Worm (Caenorhabditis elegans) whole organism, early embryonic: ENCODE data around the gene lnp-1.

Experiments
- B0310.2 ChIP-seq: sonication (generic microtip); optimal IDR thresholded peaks from 2 replicates; lab custom pipeline; 2016; ENCODE audit warnings: mild to moderate bottlenecking, missing genetic modification characterization, missing compliant biosample characterization
- F13C5.2 ChIP-seq: sonication (generic microtip); optimal IDR thresholded peaks from 2 replicates; lab custom pipeline; 2017; ENCODE audit warnings: mild to moderate bottlenecking, missing genetic modification characterization, inconsistent platforms, missing compliant biosample characterization
- aly-1 ChIP-seq: sonication (generic microtip); optimal IDR thresholded peaks from 2 replicates; lab custom pipeline; 2016; ENCODE audit warnings: missing genetic modification characterization, missing compliant biosample characterization
- ama-1 ChIP-seq: fragments of 150-350 bp; optimal IDR thresholded peaks from 2 replicates; lab custom pipeline; 2014
- ceh-13 ChIP-seq: fragments of 200-800 bp; sonication (Bioruptor generic); optimal IDR thresholded peaks from 2 replicates; lab custom pipeline; 2018; ENCODE audit warnings: mild to moderate bottlenecking, missing genetic modification characterization, missing compliant biosample characterization
- ceh-36 ChIP-seq: sonication (generic microtip); optimal IDR thresholded peaks from 2 replicates; lab custom pipeline; 2016; ENCODE audit warnings: missing genetic modification characterization, inconsistent platforms, missing compliant biosample characterization
- ets-7 ChIP-seq: sonication (generic microtip); optimal IDR thresholded peaks from 2 replicates; lab custom pipeline; 2016; ENCODE audit warnings: missing genotype, missing genetic modification characterization, missing compliant biosample characterization
- flt-1 ChIP-seq: fragments of 200-800 bp; sonication (Bioruptor generic); IDR thresholded peaks from 2 replicates; pipeline ENCODE4 v1.3.6; 2022; ENCODE audit warnings: missing genetic modification characterization, missing compliant biosample characterization
- hmbx-1 ChIP-seq: sonication (generic microtip); optimal IDR thresholded peaks from 2 replicates; lab custom pipeline; 2016; ENCODE audit warnings: mild to moderate bottlenecking, missing genetic modification characterization, missing compliant biosample characterization
- hmg-4 ChIP-seq: fragments of 200-800 bp; sonication (Bioruptor generic); optimal IDR thresholded peaks from 2 replicates; lab custom pipeline; 2018; ENCODE audit warnings: mild to moderate bottlenecking, missing genetic modification characterization, missing compliant biosample characterization
- hnd-1 ChIP-seq: sonication (generic microtip); optimal IDR thresholded peaks from 2 replicates; lab custom pipeline; 2016; ENCODE audit warnings: missing genetic modification characterization, missing compliant biosample characterization
- pes-1 ChIP-seq: fragments of 200-800 bp; sonication (Bioruptor generic); IDR thresholded peaks from 2 replicates; pipeline ENCODE4 v1.3.6; 2022; ENCODE audit warnings: missing genetic modification reagents, missing genetic modification characterization, missing compliant biosample characterization
- scrt-1 ChIP-seq: fragments of 200-800 bp; sonication (Bioruptor generic); IDR thresholded peaks from 2 replicates; pipeline ENCODE4 v1.3.6; 2022; ENCODE audit warnings: missing genetic modification characterization, missing compliant biosample characterization
- sea-1 ChIP-seq: fragments of 200-800 bp; sonication (Bioruptor generic); conservative IDR thresholded peaks from 2 replicates; pipeline ENCODE4 v1.3.6; 2022; ENCODE audit warnings: missing genetic modification characterization, missing compliant biosample characterization
- tbx-11 ChIP-seq: fragments of 200-800 bp; sonication (Bioruptor generic); IDR thresholded peaks from 2 replicates; pipeline ENCODE4 v1.3.6; 2022; ENCODE audit warnings: missing genetic modification characterization, missing compliant biosample characterization
- tbx-37 ChIP-seq: fragments of 200-800 bp; sonication (Bioruptor generic); conservative IDR thresholded peaks from 2 replicates; pipeline ENCODE4 v1.3.6; 2022; ENCODE audit warnings: missing genetic modification reagents, missing genetic modification characterization, missing compliant biosample characterization
- tra-4 ChIP-seq: sonication (generic microtip); optimal IDR thresholded peaks from 2 replicates; lab custom pipeline; 2017; ENCODE audit warnings: missing genetic modification characterization, missing compliant biosample characterization

Gene lnp-1

ce11 chrX:4609635-4610034, 21.1 kb downstream of the lnp-1 start:
- TF ChIP-seq ceh-13 (GFP tag; lab: Kevin White, UChicago) = no peak
- TF ChIP-seq F13C5.2 (tag; lab: Kevin White, UChicago) = no peak
- no peak for TF ChIP-seq B0310.2 (tag; lab: Kevin White, UChicago)

- no peak for TF ChIP-seq hmg-4 (GFP tag; lab: Kevin White, UChicago)
- no peak for TF ChIP-seq tra-4 (tag; lab: Kevin White, UChicago)
- no peak for TF ChIP-seq F13C5.2 (tag; lab: Kevin White, UChicago)
- no peak for TF ChIP-seq ets-7 (tag; lab: Kevin White, UChicago)
- no peak for TF ChIP-seq hmbx-1
- TF ChIP-seq sea-1 (GFP tag; lab: Robert Waterston, UW) = no peak
- no peak for TF ChIP-seq B0310.2 (tag; lab: Kevin White, UChicago)
- TF ChIP-seq ama-1 (lab: Kevin White, UChicago) = no peak
- no peak for TF ChIP-seq hnd-1 (tag; lab: Kevin White, UChicago)
- no peak for TF ChIP-seq ceh-36 (tag; lab: Kevin White, UChicago)
- TF ChIP-seq aly-1 = no peak
- TF ChIP-seq scrt-1 (GFP tag; lab: Robert Waterston, UW) = no peak
- no peak for TF ChIP-seq pes-1 (GFP tag; lab: Robert Waterston, UW)
Observed at ce11 chrX:4615034-4615433, 26.5 kb downstream of the lnp-1 start.

ce11 chrX:4616832-4617231, 28.3 kb downstream of the lnp-1 start:
- TF ChIP-seq hmg-4 (GFP tag; lab: Kevin White, UChicago) (peak; percentile 77), flt-1 (GFP tag; lab: Robert Waterston, UW) (no peak), ceh-36 (tag; lab: Kevin White, UChicago) (no peak), F13C5.2 (tag; lab: Kevin White, UChicago) (peak; percentile 38), ama-1 (lab: Kevin White, UChicago) (no peak), tra-4 (tag; lab: Kevin White, UChicago) (no peak), ceh-13 (GFP tag; lab: Kevin White, UChicago) (no peak), ets-7 (tag; lab: Kevin White, UChicago) (peak; percentile 0), hmbx-1 (no peak), aly-1 (peak; percentile 37), B0310.2 (tag; lab: Kevin White, UChicago) (peak; percentile 16), tbx-11 (GFP tag; lab: Robert Waterston, UW) (no peak), tbx-37 (GFP tag; lab: Robert Waterston, UW) (no peak), pes-1 (GFP tag; lab: Robert Waterston, UW) (peak; percentile 50), hnd-1 (tag; lab: Kevin White, UChicago) (no peak), sea-1 (GFP tag; lab: Robert Waterston, UW) (peak; percentile 67; the same call in 1 of the 2 replicates), scrt-1 (GFP tag; lab: Robert Waterston, UW) (peak; percentile 64; the same call in 1 of the 2 replicates)

- TF ChIP-seq ets-7 (tag; lab: Kevin White, UChicago) = no peak
- no peak for TF ChIP-seq hmbx-1
- TF ChIP-seq flt-1 (GFP tag; lab: Robert Waterston, UW) = no peak
- TF ChIP-seq hmg-4 (GFP tag; lab: Kevin White, UChicago) = no peak
- TF ChIP-seq sea-1 (GFP tag; lab: Robert Waterston, UW) = no peak
- no peak for TF ChIP-seq hnd-1 (tag; lab: Kevin White, UChicago)
- no peak for TF ChIP-seq tbx-37 (GFP tag; lab: Robert Waterston, UW)
- no peak for TF ChIP-seq scrt-1 (GFP tag; lab: Robert Waterston, UW)
- no peak for TF ChIP-seq aly-1
- no peak for TF ChIP-seq ceh-13 (GFP tag; lab: Kevin White, UChicago)
- no peak for TF ChIP-seq tbx-11 (GFP tag; lab: Robert Waterston, UW)
- no peak for TF ChIP-seq tra-4 (tag; lab: Kevin White, UChicago)
- TF ChIP-seq B0310.2 (tag; lab: Kevin White, UChicago) = no peak
Observed at ce11 chrX:4619582-4619981, 31.0 kb downstream of the lnp-1 start, which contains the start of gene pqn-65. TSS of gene pqn-65 (minus strand) at chrX:4619635.

ce11 chrX:4620019-4620418, 31.5 kb downstream of the lnp-1 start:
- TF ChIP-seq aly-1 = peak; percentile 48
- TF ChIP-seq tbx-37 (GFP tag; lab: Robert Waterston, UW) = no peak
- peak; percentile 37 for TF ChIP-seq hmg-4 (GFP tag; lab: Kevin White, UChicago)

- no peak for TF ChIP-seq ceh-13 (GFP tag; lab: Kevin White, UChicago)
- TF ChIP-seq F13C5.2 (tag; lab: Kevin White, UChicago) = no peak
- TF ChIP-seq tbx-11 (GFP tag; lab: Robert Waterston, UW) = no peak
- no peak for TF ChIP-seq pes-1 (GFP tag; lab: Robert Waterston, UW)
- TF ChIP-seq hnd-1 (tag; lab: Kevin White, UChicago) = no peak
- TF ChIP-seq hmbx-1 = no peak
- no peak for TF ChIP-seq ama-1 (lab: Kevin White, UChicago)
- TF ChIP-seq sea-1 (GFP tag; lab: Robert Waterston, UW) = no peak
- no peak for TF ChIP-seq aly-1
- no peak for TF ChIP-seq tra-4 (tag; lab: Kevin White, UChicago)
- TF ChIP-seq ets-7 (tag; lab: Kevin White, UChicago) = no peak
- no peak for TF ChIP-seq B0310.2 (tag; lab: Kevin White, UChicago)
- TF ChIP-seq ceh-36 (tag; lab: Kevin White, UChicago) = no peak
- TF ChIP-seq tbx-37 (GFP tag; lab: Robert Waterston, UW) = no peak
- TF ChIP-seq flt-1 (GFP tag; lab: Robert Waterston, UW) = no peak
- no peak for TF ChIP-seq scrt-1 (GFP tag; lab: Robert Waterston, UW)
- no peak for TF ChIP-seq hmg-4 (GFP tag; lab: Kevin White, UChicago)
Observed at ce11 chrX:4622024-4622423, 33.5 kb downstream of the lnp-1 start, which contains the start of gene C46C11.3. TSS of gene C46C11.3 (plus strand) at chrX:4622324.

- TF ChIP-seq hmg-4 (GFP tag; lab: Kevin White, UChicago) (no peak), aly-1 (no peak), ama-1 (lab: Kevin White, UChicago) (no peak), scrt-1 (GFP tag; lab: Robert Waterston, UW) (no peak), B0310.2 (tag; lab: Kevin White, UChicago) (no peak), hnd-1 (tag; lab: Kevin White, UChicago) (no peak), ceh-36 (tag; lab: Kevin White, UChicago) (no peak), ets-7 (tag; lab: Kevin White, UChicago) (no peak), ceh-13 (GFP tag; lab: Kevin White, UChicago) (no peak), hmbx-1 (no peak), F13C5.2 (tag; lab: Kevin White, UChicago) (no peak), tbx-37 (GFP tag; lab: Robert Waterston, UW) (no peak), sea-1 (GFP tag; lab: Robert Waterston, UW) (no peak), tbx-11 (GFP tag; lab: Robert Waterston, UW) (no peak), pes-1 (GFP tag; lab: Robert Waterston, UW) (no peak), tra-4 (tag; lab: Kevin White, UChicago) (no peak), flt-1 (GFP tag; lab: Robert Waterston, UW) (no peak)
Observed at ce11 chrX:4623707-4624106, 35.1 kb downstream of the lnp-1 start.
